Worm (Caenorhabditis elegans) whole organism, L4 larva: ENCODE measurements around the gene nstp-1.

Experiments used
- D1046.2 ChIP-seq: fragments of 200-800 bp; sonication (Bioruptor generic); IDR thresholded peaks from 2 replicates; pipeline ENCODE4 v1.3.6; 2022; ENCODE audit warnings: missing genetic modification characterization, missing compliant biosample characterization
- F10B5.3 ChIP-seq: sonication (generic microtip); optimal IDR thresholded peaks from 2 replicates; lab custom pipeline; 2016; ENCODE audit warnings: mild to moderate bottlenecking, missing genetic modification characterization, missing compliant biosample characterization
- F26F4.8 ChIP-seq: fragments of 200-800 bp; sonication (Bioruptor generic); conservative IDR thresholded peaks from 2 replicates; pipeline ENCODE4 v1.3.6; 2022; ENCODE audit warnings: missing genetic modification characterization, missing compliant biosample characterization
- F37D6.2 ChIP-seq: sonication (generic microtip); optimal IDR thresholded peaks from 2 replicates; lab custom pipeline; 2016; ENCODE audit warnings: mild to moderate bottlenecking, missing genetic modification characterization, missing compliant biosample characterization
- Y105C5A.15 ChIP-seq: fragments of 200-800 bp; sonication (Bioruptor generic); IDR thresholded peaks from 2 replicates; pipeline ENCODE4 v1.3.6; 2022; ENCODE audit warnings: missing genetic modification characterization, missing compliant biosample characterization
- Y5F2A.4 ChIP-seq: fragments of 200-800 bp; sonication (Bioruptor generic); optimal IDR thresholded peaks from 2 replicates; lab custom pipeline; 2018; ENCODE audit warnings: mild to moderate bottlenecking, missing genetic modification characterization, missing compliant biosample characterization
- Y75B8A.6 ChIP-seq: fragments of 200-800 bp; sonication (Bioruptor generic); IDR thresholded peaks from 2 replicates; pipeline ENCODE4 v1.3.6; 2022; ENCODE audit warnings: missing genetic modification reagents, missing genetic modification characterization, missing compliant biosample characterization
- ZK546.5 ChIP-seq, 2 experiments: sonication (generic microtip); optimal IDR thresholded peaks; 2 replicates each; lab custom pipeline; 2017; ENCODE audit warnings: missing biosample characterization in 2 of 2, missing genetic modification characterization in 2 of 2
- aha-1 ChIP-seq: fragments of 150-350 bp; peaks from one replicate; lab custom pipeline; 2014; ENCODE audit warnings: missing biosample characterization, missing genetic modification characterization
- aly-2 ChIP-seq: sonication (generic microtip); optimal IDR thresholded peaks from 2 replicates; lab custom pipeline; 2018; ENCODE audit warnings: missing biosample characterization, missing genetic modification characterization
- ceh-62 ChIP-seq: sonication (generic microtip); optimal IDR thresholded peaks from 2 replicates; lab custom pipeline; 2017; ENCODE audit warnings: missing biosample characterization, missing genetic modification characterization
- ceh-82 ChIP-seq: sonication (generic microtip); optimal IDR thresholded peaks from 2 replicates; lab custom pipeline; 2017; ENCODE audit warnings: missing biosample characterization, missing genetic modification characterization
- ctbp-1 ChIP-seq: fragments of 200-800 bp; sonication (Bioruptor generic); IDR thresholded peaks from 2 replicates; pipeline ENCODE4 v1.3.6; 2022; ENCODE audit warnings: missing genetic modification reagents, missing genetic modification characterization, missing compliant biosample characterization
- daf-19 ChIP-seq: fragments of 200-800 bp; sonication (Bioruptor generic); conservative IDR thresholded peaks from 2 replicates; pipeline ENCODE4 v1.3.6; 2022; ENCODE audit warnings: missing genetic modification characterization, missing compliant biosample characterization
- dmd-8 ChIP-seq: fragments of 200-800 bp; sonication (Bioruptor generic); IDR thresholded peaks from 2 replicates; pipeline ENCODE4 v1.3.6; 2022; ENCODE audit warnings: missing genetic modification characterization, missing compliant biosample characterization
- dmd-9 ChIP-seq: fragments of 200-800 bp; sonication (Bioruptor generic); IDR thresholded peaks from 2 replicates; pipeline ENCODE4 v1.3.6; 2022; ENCODE audit warnings: missing genetic modification reagents, missing genetic modification characterization, missing compliant biosample characterization
- dpl-1 ChIP-seq: fragments of 150-350 bp; optimal IDR thresholded peaks from 2 replicates; lab custom pipeline; 2014; ENCODE audit warnings: missing biosample characterization, missing genetic modification reagents, missing genetic modification characterization
- duxl-1 ChIP-seq: sonication (generic microtip); optimal IDR thresholded peaks from 2 replicates; lab custom pipeline; 2016; ENCODE audit warnings: mild to moderate bottlenecking, missing genetic modification characterization, moderate library complexity, missing compliant biosample characterization; ENCODE audit not compliant: poor library complexity
- dve-1 ChIP-seq: sonication (generic microtip); optimal IDR thresholded peaks from 2 replicates; lab custom pipeline; 2017; ENCODE audit warnings: antibody characterized with exemption, mild to moderate bottlenecking, missing genetic modification characterization, missing compliant biosample characterization; ENCODE audit not compliant: insufficient read depth
- egl-43 ChIP-seq: fragments of 200-800 bp; sonication (Bioruptor generic); IDR thresholded peaks from 2 replicates; pipeline ENCODE4 v1.3.6; 2022; ENCODE audit warnings: missing genetic modification reagents, missing genetic modification characterization, missing compliant biosample characterization
- hif-1 ChIP-seq, 2 experiments: sonication (generic microtip); optimal IDR thresholded peaks; 2 replicates each; lab custom pipeline; 2016 to 2017; ENCODE audit warnings: missing compliant biosample characterization in 2 of 2, missing genetic modification characterization in 2 of 2, missing genetic modification reagents in 2 of 2, missing genotype in 2 of 2, mild to moderate bottlenecking in 1 of 2
- hlh-11 ChIP-seq: fragments of 200-800 bp; sonication (Bioruptor generic); optimal IDR thresholded peaks from 2 replicates; lab custom pipeline; 2018; ENCODE audit warnings: mild to moderate bottlenecking, missing genetic modification characterization, missing compliant biosample characterization
- hlh-30 ChIP-seq: sonication (generic microtip); optimal IDR thresholded peaks from 2 replicates; lab custom pipeline; 2017; ENCODE audit warnings: antibody characterized with exemption, mild to moderate bottlenecking, missing genetic modification characterization, missing compliant biosample characterization; ENCODE audit not compliant: insufficient read depth
- jun-1 ChIP-seq: fragments of 150-350 bp; optimal IDR thresholded peaks from 2 replicates; lab custom pipeline; 2014; ENCODE audit warnings: missing biosample characterization, missing genetic modification reagents, missing genetic modification characterization
- lin-13 ChIP-seq: fragments of 150-350 bp; optimal IDR thresholded peaks from 2 replicates; lab custom pipeline; 2014; ENCODE audit warnings: missing biosample characterization, missing genetic modification reagents, missing genetic modification characterization
- lin-39 ChIP-seq: fragments of 150-350 bp; optimal IDR thresholded peaks from 2 replicates; lab custom pipeline; 2014; ENCODE audit warnings: missing biosample characterization, missing genetic modification reagents, missing genetic modification characterization
- lsy-2 ChIP-seq, 2 experiments: fragments of 150-350 bp in 1 of 2; sonication (generic microtip) in 1 of 2; optimal IDR thresholded peaks; 2 replicates each; lab custom pipeline; 2014 to 2017; ENCODE audit warnings: missing biosample characterization in 2 of 2, missing genetic modification characterization in 2 of 2
- madf-9 ChIP-seq: fragments of 200-800 bp; sonication (Bioruptor generic); conservative IDR thresholded peaks from 2 replicates; pipeline ENCODE4 v1.3.6; 2022; ENCODE audit warnings: missing genetic modification reagents, missing genetic modification characterization, missing compliant biosample characterization
- mdl-1 ChIP-seq, 2 experiments: fragments of 150-350 bp in 1 of 2; sonication (generic microtip) in 1 of 2; optimal IDR thresholded peaks; 2 replicates each; lab custom pipeline; 2014 to 2017; ENCODE audit warnings: missing biosample characterization in 2 of 2, missing genetic modification characterization in 2 of 2
- mep-1 ChIP-seq: fragments of 150-350 bp; sonication (generic microtip); optimal IDR thresholded peaks from 3 replicates; lab custom pipeline; 2014; ENCODE audit warnings: missing biosample characterization, missing genetic modification characterization
- mxl-2 ChIP-seq: fragments of 200-800 bp; sonication (Bioruptor generic); conservative IDR thresholded peaks from 2 replicates; pipeline ENCODE4 v1.3.6; 2022; ENCODE audit warnings: missing genetic modification reagents, missing genetic modification characterization, missing compliant biosample characterization
- nhr-11 ChIP-seq: fragments of 150-350 bp; optimal IDR thresholded peaks from 2 replicates; lab custom pipeline; 2014; ENCODE audit warnings: missing biosample characterization, missing genetic modification characterization
- nhr-111 ChIP-seq: fragments of 200-800 bp; sonication (Bioruptor generic); optimal IDR thresholded peaks from 2 replicates; lab custom pipeline; 2018; ENCODE audit warnings: mild to moderate bottlenecking, missing genetic modification characterization, missing compliant biosample characterization
- nhr-237 ChIP-seq: sonication (generic microtip); optimal IDR thresholded peaks from 2 replicates; lab custom pipeline; 2017; ENCODE audit warnings: missing biosample characterization, missing genetic modification characterization
- nhr-25 ChIP-seq: sonication (generic microtip); optimal IDR thresholded peaks from 2 replicates; lab custom pipeline; 2017; ENCODE audit warnings: missing genetic modification characterization, mild to moderate bottlenecking, missing compliant biosample characterization, antibody characterized with exemption, moderate library complexity, borderline replicate concordance; ENCODE audit not compliant: insufficient read depth
- nhr-42 ChIP-seq: fragments of 200-800 bp; sonication (Bioruptor generic); IDR thresholded peaks from 2 replicates; pipeline ENCODE4 v1.3.6; 2022; ENCODE audit warnings: missing genetic modification characterization, missing compliant biosample characterization
- nhr-48 ChIP-seq: sonication (generic microtip); optimal IDR thresholded peaks from 2 replicates; lab custom pipeline; 2016; ENCODE audit warnings: mild to moderate bottlenecking, missing genetic modification characterization, missing compliant biosample characterization
- nhr-76 ChIP-seq: fragments of 150-350 bp; optimal IDR thresholded peaks from 2 replicates; lab custom pipeline; 2014; ENCODE audit warnings: missing biosample characterization, missing genetic modification characterization
- pha-4 ChIP-seq, 2 experiments: fragments of 150-350 bp in 1 of 2; fragments of 200-800 bp in 1 of 2; sonication (Bioruptor generic) in 1 of 2; IDR thresholded peaks in 1 of 2; optimal IDR thresholded peaks in 1 of 2; 2 replicates each; pipeline versions ENCODE4 v1.3.6 to Lab custom; 2014 to 2022; ENCODE audit warnings: missing genetic modification characterization in 2 of 2, missing genetic modification reagents in 2 of 2, missing biosample characterization in 1 of 2, missing compliant biosample characterization in 1 of 2
- saeg-2 ChIP-seq: fragments of 200-800 bp; sonication (Bioruptor generic); IDR thresholded peaks from 2 replicates; pipeline ENCODE4 v1.3.6; 2022; ENCODE audit warnings: missing genetic modification reagents, missing genetic modification characterization, missing compliant biosample characterization
- spr-1 ChIP-seq: sonication (generic microtip); optimal IDR thresholded peaks from 2 replicates; lab custom pipeline; 2016; ENCODE audit warnings: mild to moderate bottlenecking, missing genetic modification characterization, missing compliant biosample characterization
- spr-3 ChIP-seq: fragments of 200-800 bp; sonication (Bioruptor generic); optimal IDR thresholded peaks from 2 replicates; lab custom pipeline; 2018; ENCODE audit warnings: mild to moderate bottlenecking, missing genetic modification characterization, missing compliant biosample characterization
- tra-1 ChIP-seq: fragments of 200-800 bp; sonication (Bioruptor generic); IDR thresholded peaks from 2 replicates; pipeline ENCODE4 v1.3.6; 2022; ENCODE audit warnings: missing genetic modification reagents, missing genetic modification characterization, missing compliant biosample characterization
- unc-130 ChIP-seq: sonication (generic microtip); optimal IDR thresholded peaks from 2 replicates; lab custom pipeline; 2016; ENCODE audit warnings: missing genetic modification reagents, missing genetic modification characterization, missing compliant biosample characterization
- zfp-3 ChIP-seq: fragments of 200-800 bp; sonication (Bioruptor generic); conservative IDR thresholded peaks from 2 replicates; pipeline ENCODE4 v1.3.6; 2022; ENCODE audit warnings: missing genetic modification reagents, missing genetic modification characterization, missing compliant biosample characterization
- ztf-11 ChIP-seq: fragments of 150-350 bp; optimal IDR thresholded peaks from 2 replicates; lab custom pipeline; 2014; ENCODE audit warnings: missing biosample characterization, missing genetic modification characterization
- ztf-7 ChIP-seq: fragments of 150-350 bp; optimal IDR thresholded peaks from 2 replicates; lab custom pipeline; 2014; ENCODE audit warnings: missing biosample characterization, missing genetic modification characterization

Gene nstp-1

DNA sequence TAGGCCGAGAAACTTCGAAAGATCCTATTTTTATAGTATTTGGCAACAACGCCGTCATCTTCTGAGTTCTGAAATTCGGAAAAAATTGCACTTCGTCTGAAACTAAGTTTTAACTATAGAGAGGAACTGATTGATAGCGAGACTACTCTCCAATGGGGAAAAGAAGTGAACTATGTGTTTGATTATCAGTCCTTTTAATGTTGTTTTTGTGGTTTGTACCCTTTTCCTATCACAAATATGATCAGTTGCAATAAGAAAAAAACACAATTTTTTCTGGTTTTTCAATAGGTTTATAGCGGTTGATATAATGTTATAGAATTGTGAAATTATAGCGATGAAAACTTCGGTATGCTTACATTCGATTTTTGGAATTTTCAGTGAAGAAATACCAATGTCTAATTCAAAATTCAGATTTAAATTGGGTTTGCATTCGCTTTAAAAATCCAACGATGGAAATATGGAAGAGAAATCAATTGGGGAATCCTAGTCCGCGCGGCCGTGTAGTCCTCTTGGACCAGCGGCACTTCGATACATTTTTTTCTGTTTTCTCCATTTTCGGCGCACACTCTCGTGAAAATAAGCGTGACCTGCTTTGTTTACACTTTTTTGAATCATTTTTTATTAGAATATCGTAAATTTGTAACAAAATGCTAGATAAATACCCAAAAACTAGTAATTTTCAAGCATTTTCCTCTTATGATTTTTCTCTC, 11.3 kb upstream of the nstp-1 start, which contains the start of gene C53B4.3 (continued):
- TF ChIP-seq dpl-1 (GFP tag; lab: Kevin White, UChicago): peak; percentile 63
- 0 out of 2 replicates have a peak, but pooled peaks have one; percentile 42 for TF ChIP-seq madf-9 (GFP tag; lab: Robert Waterston, UW)
- no peak for TF ChIP-seq F26F4.8 (GFP tag; lab: Robert Waterston, UW)
- TF ChIP-seq Y105C5A.15 (GFP tag; lab: Robert Waterston, UW): no peak
- no peak for TF ChIP-seq Y75B8A.6
- TF ChIP-seq nhr-111: no peak
- peak in 1 of 2 experiments; percentile 79 for TF ChIP-seq lsy-2 (tag; optimal IDR thresholded peaks at IDR 0.05; lab: Kevin White, UChicago)
- TF ChIP-seq aha-1 (tag; lab: Kevin White, UChicago): peak; percentile 87
- no peak for TF ChIP-seq egl-43 (GFP tag; lab: Robert Waterston, UW)
- no peak for TF ChIP-seq spr-3 (GFP tag; lab: Kevin White, UChicago)
- TF ChIP-seq nhr-48: peak; percentile 49
- no peak for TF ChIP-seq lin-39 (tag; lab: Kevin White, UChicago)
- peak; percentile 85 for TF ChIP-seq unc-130 (GFP tag; lab: Kevin White, UChicago)
- TF ChIP-seq pha-4 (GFP tag; IDR thresholded peaks at IDR 0.05; lab: Robert Waterston, UW): no peak
- peak; percentile 48 for TF ChIP-seq pha-4 (tag; optimal IDR thresholded peaks at IDR 0.05; lab: Kevin White, UChicago)
- no peak for TF ChIP-seq zfp-3 (GFP tag; lab: Robert Waterston, UW)
- peak; percentile 49 for TF ChIP-seq mep-1
- TF ChIP-seq nhr-76: no peak
- TF ChIP-seq ZK546.5 (tag; optimal IDR thresholded peaks at IDR 0.05; lab: Kevin White, UChicago): no peak
- TF ChIP-seq dve-1 (tag; lab: Kevin White, UChicago): peak; percentile 23
- TF ChIP-seq nhr-25: peak; percentile 64
- no peak for TF ChIP-seq daf-19 (GFP tag; lab: Robert Waterston, UW)
- TF ChIP-seq ztf-11 (tag; lab: Kevin White, UChicago): no peak
- no peak for TF ChIP-seq lin-13 (GFP tag; lab: Kevin White, UChicago)
- TF ChIP-seq hif-1 (tag; optimal IDR thresholded peaks at IDR 0.05; lab: Kevin White, UChicago): peak in 1 of 2 experiments; percentile 77

DNA sequence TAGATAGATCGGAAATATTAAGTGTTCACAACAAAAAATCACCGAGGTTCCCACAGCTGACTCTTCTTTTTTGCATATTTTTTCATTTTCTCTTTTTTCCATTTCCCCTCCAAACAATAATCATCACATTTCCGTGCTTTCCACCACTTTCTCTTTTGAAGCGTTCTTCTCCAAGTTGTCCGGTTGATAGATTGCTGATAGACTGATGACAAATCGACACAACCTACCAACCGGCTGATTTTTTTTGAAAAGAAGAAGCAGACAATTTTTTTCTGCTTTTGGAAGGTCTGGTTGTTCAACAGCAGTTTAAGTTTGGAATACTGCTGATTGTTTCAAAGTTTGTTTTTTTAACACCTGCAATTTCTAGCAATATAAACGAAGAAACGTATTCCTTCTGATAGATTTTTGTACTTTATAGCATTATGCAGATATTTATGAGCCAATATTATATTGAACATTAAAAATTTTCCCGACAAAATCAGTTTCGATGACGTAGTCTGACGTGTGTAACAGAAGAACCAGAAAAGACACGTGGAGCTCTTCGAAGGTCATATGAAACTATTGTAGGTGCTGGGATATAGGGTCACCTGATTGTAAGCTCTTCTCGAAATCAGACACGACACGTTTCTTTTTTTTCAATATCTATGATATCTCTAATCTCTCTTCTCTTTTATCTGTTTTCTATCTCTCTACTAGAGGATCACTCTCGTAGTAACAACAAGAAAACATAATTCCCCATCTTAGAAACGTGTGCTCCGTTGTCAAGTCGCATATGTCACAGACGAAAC, 9.9 kb upstream of the nstp-1 start:
- no peak for TF ChIP-seq ctbp-1
- no peak for TF ChIP-seq dmd-8 (GFP tag; lab: Robert Waterston, UW)
- peak; percentile 58 for TF ChIP-seq aha-1 (tag; lab: Kevin White, UChicago)
- TF ChIP-seq mxl-2 (GFP tag; lab: Robert Waterston, UW): no peak
- TF ChIP-seq madf-9 (GFP tag; lab: Robert Waterston, UW): no peak
- TF ChIP-seq saeg-2 (GFP tag; lab: Robert Waterston, UW): no peak
- TF ChIP-seq F37D6.2 (tag; lab: Kevin White, UChicago): no peak
- TF ChIP-seq Y5F2A.4 (GFP tag; lab: Kevin White, UChicago): no peak
- no peak for TF ChIP-seq F26F4.8 (GFP tag; lab: Robert Waterston, UW)
- TF ChIP-seq jun-1 (tag; lab: Kevin White, UChicago): no peak
- TF ChIP-seq F10B5.3 (tag; lab: Kevin White, UChicago): no peak
- TF ChIP-seq nhr-11: peak; percentile 61
- no peak for TF ChIP-seq ceh-82 (tag; lab: Kevin White, UChicago)
- no peak for TF ChIP-seq D1046.2 (GFP tag; lab: Robert Waterston, UW)
- TF ChIP-seq nhr-237 (tag; lab: Kevin White, UChicago): no peak
- no peak for TF ChIP-seq mdl-1 (tag; optimal IDR thresholded peaks at IDR 0.05; lab: Kevin White, UChicago)
- TF ChIP-seq spr-1 (tag; lab: Kevin White, UChicago): no peak
- TF ChIP-seq duxl-1: no peak
- TF ChIP-seq nhr-42 (GFP tag; lab: Robert Waterston, UW): no peak
- TF ChIP-seq aly-2 (tag; lab: Kevin White, UChicago): no peak
- TF ChIP-seq ceh-62 (tag; lab: Kevin White, UChicago): no peak
- peak; percentile 14 for TF ChIP-seq hlh-30
- TF ChIP-seq hlh-11 (tag; lab: Kevin White, UChicago): peak; percentile 25
- no peak for TF ChIP-seq ztf-7
- no peak for TF ChIP-seq tra-1 (GFP tag; lab: Robert Waterston, UW)
- no peak for TF ChIP-seq dmd-9 (GFP tag; lab: Robert Waterston, UW)
